Fruit fly (Drosophila melanogaster) whole organism, embryonic: Measurements from ENCODE around the gene CG44362.
A peak's percentile ranks its signal among the peaks of the same experiment; 100 is the strongest.

ENCODE experiments used
- CG10431 ChIP-seq: fragments of 200-800 bp; sonication (Bioruptor generic); optimal IDR thresholded peaks from 3 replicates; lab custom pipeline; 2018; ENCODE audit warnings: missing biosample characterization, mild to moderate bottlenecking, missing genetic modification characterization
- CG11456 ChIP-seq: fragments of 200-800 bp; sonication (Bioruptor generic); IDR thresholded peaks from 3 replicates; pipeline ENCODE4 v1.3.6; 2022; ENCODE audit warnings: missing biosample characterization, missing genetic modification characterization
- CG12391 ChIP-seq: fragments of 200-800 bp; sonication (Bioruptor generic); optimal IDR thresholded peaks from 3 replicates; lab custom pipeline; 2018; ENCODE audit warnings: missing biosample characterization, mild to moderate bottlenecking, missing genetic modification characterization, moderate library complexity
- CG12769 ChIP-seq: fragments of 200-800 bp; sonication (Bioruptor generic); optimal IDR thresholded peaks from 2 replicates; lab custom pipeline; 2019; ENCODE audit warnings: missing biosample characterization, mild to moderate bottlenecking, missing genetic modification characterization, moderate library complexity
- CG12942 ChIP-seq: fragments of 200-800 bp; sonication (Bioruptor generic); optimal IDR thresholded peaks from 3 replicates; lab custom pipeline; 2016; ENCODE audit warnings: missing biosample characterization, missing genetic modification characterization
- CG15479 ChIP-seq: fragments of 200-800 bp; sonication (Bioruptor generic); optimal IDR thresholded peaks from 3 replicates; lab custom pipeline; 2019; ENCODE audit warnings: missing biosample characterization, mild to moderate bottlenecking, missing genetic modification characterization, moderate library complexity
- CG1603 ChIP-seq: fragments of 200-800 bp; sonication (Bioruptor generic); optimal IDR thresholded peaks from 2 replicates; lab custom pipeline; 2019; ENCODE audit warnings: missing biosample characterization, mild to moderate bottlenecking, missing genetic modification characterization, moderate library complexity
- CG16813 ChIP-seq: fragments of 200-800 bp; sonication (Bioruptor generic); IDR thresholded peaks from 3 replicates; pipeline ENCODE4 v1.3.6; 2022; ENCODE audit warnings: missing biosample characterization, missing genetic modification characterization; ENCODE audit not compliant: partially characterized antibody
- CG17829 ChIP-seq: fragments of 200-800 bp; optimal IDR thresholded peaks from 2 replicates; lab custom pipeline; 2019; ENCODE audit warnings: missing biosample characterization, mild to moderate bottlenecking, missing genetic modification characterization, moderate library complexity
- CG18262 ChIP-seq: fragments of 200-800 bp; optimal IDR thresholded peaks from 3 replicates; lab custom pipeline; 2019; ENCODE audit warnings: missing biosample characterization, mild to moderate bottlenecking, missing genetic modification characterization, moderate library complexity
- CG30431 ChIP-seq: fragments of 200-800 bp; sonication (Bioruptor generic); optimal IDR thresholded peaks from 2 replicates; lab custom pipeline; 2017; ENCODE audit warnings: missing biosample characterization, missing genetic modification characterization
- CG31388 ChIP-seq: fragments of 200-800 bp; sonication (Bioruptor generic); optimal IDR thresholded peaks from 2 replicates; lab custom pipeline; 2016; ENCODE audit warnings: missing biosample characterization, missing genetic modification characterization
- CG32767 ChIP-seq: fragments of 200-800 bp; sonication (Bioruptor generic); IDR thresholded peaks from 2 replicates; pipeline ENCODE4 v1.3.6; 2022; ENCODE audit warnings: missing biosample characterization, missing genetic modification characterization
- CG33213 ChIP-seq: fragments of 200-800 bp; sonication (Bioruptor generic); optimal IDR thresholded peaks from 3 replicates; lab custom pipeline; 2016; ENCODE audit warnings: missing biosample characterization, missing genetic modification characterization
- CG34376 ChIP-seq: fragments of 200-800 bp; sonication (Bioruptor generic); optimal IDR thresholded peaks from 2 replicates; lab custom pipeline; 2018; ENCODE audit warnings: missing biosample characterization, mild to moderate bottlenecking, missing genetic modification characterization
- CG3726 ChIP-seq: fragments of 200-800 bp; sonication (Bioruptor generic); IDR thresholded peaks from 3 replicates; pipeline ENCODE4, ENCODE4 v1.3.6; 2022; ENCODE audit warnings: missing biosample characterization, missing genetic modification characterization
- CG4617 ChIP-seq: fragments of 200-800 bp; sonication (Bioruptor generic); optimal IDR thresholded peaks from 3 replicates; lab custom pipeline; 2016; ENCODE audit warnings: missing biosample characterization, missing genetic modification characterization, borderline replicate concordance
- CG6683 ChIP-seq: fragments of 200-800 bp; sonication (Bioruptor generic); optimal IDR thresholded peaks from 2 replicates; lab custom pipeline; 2017; ENCODE audit warnings: missing biosample characterization, mild to moderate bottlenecking, missing genetic modification characterization, missing genetic modification reagents
- CG7839 ChIP-seq: fragments of 200-800 bp; sonication (Bioruptor generic); optimal IDR thresholded peaks from 3 replicates; lab custom pipeline; 2018; ENCODE audit warnings: missing biosample characterization, mild to moderate bottlenecking, missing genetic modification characterization, moderate library complexity
- Dip3 ChIP-seq: fragments of 200-800 bp; sonication (Bioruptor generic); optimal IDR thresholded peaks from 3 replicates; lab custom pipeline; 2016; ENCODE audit warnings: missing biosample characterization, missing genetic modification characterization
- Drgx ChIP-seq: fragments of 200-800 bp; sonication (Bioruptor generic); IDR thresholded peaks from 2 replicates; pipeline ENCODE4 v1.3.6; 2022; ENCODE audit warnings: missing biosample characterization, missing genetic modification characterization
- ERR ChIP-seq: fragments of 200-800 bp; sonication (Bioruptor generic); optimal IDR thresholded peaks from 2 replicates; lab custom pipeline; 2016; ENCODE audit warnings: missing biosample characterization, missing genetic modification characterization
- GATAe ChIP-seq: fragments of 200-800 bp; sonication (Bioruptor generic); conservative IDR thresholded peaks from 2 replicates; pipeline ENCODE4 v1.3.6; 2022; ENCODE audit warnings: missing biosample characterization, missing genetic modification characterization
- HLH54F ChIP-seq: fragments of 200-800 bp; sonication (Bioruptor generic); optimal IDR thresholded peaks from 3 replicates; lab custom pipeline; 2016; ENCODE audit warnings: missing biosample characterization, missing genetic modification characterization
- Hand ChIP-seq: fragments of 200-800 bp; sonication (Bioruptor generic); optimal IDR thresholded peaks from 2 replicates; lab custom pipeline; 2017; ENCODE audit warnings: mild to moderate bottlenecking, missing biosample characterization, missing genetic modification reagents, missing genetic modification characterization
- Max ChIP-seq: fragments of 200-800 bp; sonication (Bioruptor generic); optimal IDR thresholded peaks from 2 replicates; lab custom pipeline; 2016; ENCODE audit warnings: missing biosample characterization, mild to moderate bottlenecking, missing genetic modification characterization
- Med ChIP-seq: fragments of 200-800 bp; sonication (Bioruptor generic); peaks from one replicate; lab custom pipeline; 2016; ENCODE audit warnings: missing biosample characterization, missing genetic modification characterization, mild to moderate bottlenecking, inconsistent platforms, moderate library complexity
- Neu2 ChIP-seq: fragments of 200-800 bp; sonication (Bioruptor generic); optimal IDR thresholded peaks from 3 replicates; lab custom pipeline; 2016; ENCODE audit warnings: missing biosample characterization, missing genetic modification characterization, borderline replicate concordance
- Optix ChIP-seq: fragments of 200-800 bp; sonication (Bioruptor generic); IDR thresholded peaks from 3 replicates; pipeline ENCODE4 v1.3.6; 2022; ENCODE audit warnings: missing biosample characterization, missing genetic modification characterization
- Sry-δ ChIP-seq: fragments of 200-800 bp; sonication (Bioruptor generic); optimal IDR thresholded peaks from 2 replicates; lab custom pipeline; 2016; ENCODE audit warnings: missing biosample characterization, missing genetic modification characterization
- Trl ChIP-seq, 3 experiments: fragments of >200 bp in 2 of 3; fragments of 200-800 bp in 1 of 3; sonication (Bioruptor generic) in 1 of 3; optimal IDR thresholded peaks; 2 replicates in 1 of 3; 3 replicates in 2 of 3; lab custom pipeline; 2016 to 2017; ENCODE audit warnings: missing biosample characterization in 1 of 3, missing genetic modification characterization in 1 of 3
- abd-A ChIP-seq: fragments of 200-800 bp; sonication (Bioruptor generic); optimal IDR thresholded peaks from 3 replicates; lab custom pipeline; 2019; ENCODE audit warnings: missing biosample characterization, mild to moderate bottlenecking, missing genetic modification characterization, moderate library complexity
- aop ChIP-seq: fragments of 200-800 bp; sonication (Bioruptor generic); IDR thresholded peaks from 2 replicates; pipeline ENCODE4 v1.3.6; 2022; ENCODE audit warnings: missing biosample characterization, missing genetic modification characterization
- bigmax ChIP-seq: fragments of 200-800 bp; sonication (Bioruptor generic); optimal IDR thresholded peaks from 2 replicates; lab custom pipeline; 2018; ENCODE audit warnings: missing biosample characterization, mild to moderate bottlenecking, missing genetic modification characterization
- cato ChIP-seq: fragments of 200-800 bp; sonication (Bioruptor generic); optimal IDR thresholded peaks from 2 replicates; lab custom pipeline; 2016; ENCODE audit warnings: missing biosample characterization, missing genetic modification characterization, borderline replicate concordance
- chinmo ChIP-seq: fragments of 200-800 bp; sonication (Bioruptor generic); IDR thresholded peaks from 4 replicates; pipeline ENCODE4 v1.3.6; 2022; ENCODE audit warnings: missing biosample characterization, missing genetic modification characterization; ENCODE audit not compliant: partially characterized antibody
- croc ChIP-seq: fragments of 200-800 bp; sonication (Bioruptor generic); conservative IDR thresholded peaks from 3 replicates; pipeline ENCODE4 v1.3.6; 2022; ENCODE audit warnings: missing biosample characterization, missing genetic modification characterization
- crol ChIP-seq: fragments of 200-800 bp; sonication (Bioruptor generic); IDR thresholded peaks from 2 replicates; pipeline ENCODE4 v1.3.6; 2022; ENCODE audit warnings: missing biosample characterization, missing genetic modification characterization
- dysf ChIP-seq: fragments of 200-800 bp; sonication (Bioruptor generic); IDR thresholded peaks from 3 replicates; pipeline ENCODE4 v1.3.6; 2022; ENCODE audit warnings: missing biosample characterization, missing genetic modification characterization
- en ChIP-seq: fragments of 200-800 bp; sonication (Bioruptor generic); optimal IDR thresholded peaks from 2 replicates; lab custom pipeline; 2016; ENCODE audit warnings: missing biosample characterization, missing genetic modification characterization
- fd96Cb ChIP-seq: fragments of 200-800 bp; sonication (Bioruptor generic); optimal IDR thresholded peaks from 2 replicates; lab custom pipeline; 2018; ENCODE audit warnings: missing biosample characterization, mild to moderate bottlenecking, missing genetic modification characterization, moderate library complexity
- gcm2 ChIP-seq: fragments of 200-800 bp; sonication (Bioruptor generic); optimal IDR thresholded peaks from 2 replicates; lab custom pipeline; 2016; ENCODE audit warnings: missing biosample characterization, missing genetic modification characterization
- lmd ChIP-seq: fragments of 200-800 bp; sonication (Bioruptor generic); IDR thresholded peaks from 2 replicates; pipeline ENCODE4 v1.3.6; 2022; ENCODE audit warnings: missing biosample characterization, missing genetic modification characterization
- maf-S ChIP-seq: fragments of 200-800 bp; sonication (Bioruptor generic); optimal IDR thresholded peaks from 2 replicates; lab custom pipeline; 2016; ENCODE audit warnings: missing biosample characterization, missing genetic modification characterization
- otp ChIP-seq: fragments of 200-800 bp; sonication (Bioruptor generic); IDR thresholded peaks from 3 replicates; pipeline ENCODE4, ENCODE4 v1.3.6; 2022; ENCODE audit warnings: missing biosample characterization, missing genetic modification characterization
- p53 ChIP-seq: fragments of 200-800 bp; sonication (Bioruptor generic); optimal IDR thresholded peaks from 2 replicates; lab custom pipeline; 2016; ENCODE audit warnings: missing biosample characterization, missing genetic modification characterization
- ssp ChIP-seq: fragments of 200-800 bp; sonication (Bioruptor generic); IDR thresholded peaks from 2 replicates; pipeline ENCODE4 v1.3.6; 2022; ENCODE audit warnings: missing biosample characterization, missing genetic modification characterization
- toy ChIP-seq: fragments of 200-800 bp; sonication (Bioruptor generic); IDR thresholded peaks from 2 replicates; pipeline ENCODE4 v1.3.6; 2022; ENCODE audit warnings: missing biosample characterization, missing genetic modification characterization
- vvl ChIP-seq: fragments of 200-800 bp; sonication (Bioruptor generic); IDR thresholded peaks from 2 replicates; pipeline ENCODE4 v1.3.6; 2022; ENCODE audit warnings: missing biosample characterization, missing genetic modification characterization

The CG44362 gene

DNA sequence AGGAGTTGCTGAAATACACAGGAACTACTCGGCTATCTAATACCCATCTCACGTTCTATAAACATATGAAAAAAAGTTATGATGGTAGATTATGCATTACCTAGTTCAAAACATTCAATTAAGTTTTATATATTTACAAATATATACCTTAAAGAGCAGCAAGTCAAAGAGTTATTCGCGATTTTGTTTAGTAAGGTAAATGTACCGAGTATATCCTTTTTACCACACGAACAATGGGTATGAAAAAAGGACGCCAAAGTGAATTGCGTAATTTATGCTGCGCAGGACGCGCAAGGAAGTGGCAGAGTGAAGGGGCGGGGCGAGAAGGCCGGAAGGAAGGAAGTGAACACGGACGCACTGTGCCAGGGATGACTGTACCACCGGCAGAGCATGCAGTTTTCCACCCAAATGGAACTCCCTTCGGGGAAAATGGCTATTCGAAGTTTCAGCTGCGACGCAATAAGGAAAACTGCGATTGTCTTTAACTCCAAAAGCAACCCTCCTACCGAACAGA lies 3.4 kb downstream of the CG44362 start (continued):
- TF ChIP-seq Med (GFP tag; lab: Kevin White, UChicago) (peak; percentile 64), dysf (GFP tag; lab: Robert Waterston, UW) (0 out of 3 replicates have a peak, but pooled peaks have one; percentile 49), vvl (peak; percentile 45; the same call in 1 of the 2 replicates), crol (GFP tag; lab: Robert Waterston, UW) (peak; percentile 61), CG34376 (GFP tag; lab: Kevin White, UChicago) (no peak), fd96Cb (peak; percentile 23), chinmo (GFP tag; lab: Robert Waterston, UW) (peak; percentile 73; the same call in 1 of the 4 replicates), CG12942 (GFP tag; lab: Kevin White, UChicago) (no peak), CG12391 (tag; lab: Kevin White, UChicago) (peak; percentile 10)

DNA sequence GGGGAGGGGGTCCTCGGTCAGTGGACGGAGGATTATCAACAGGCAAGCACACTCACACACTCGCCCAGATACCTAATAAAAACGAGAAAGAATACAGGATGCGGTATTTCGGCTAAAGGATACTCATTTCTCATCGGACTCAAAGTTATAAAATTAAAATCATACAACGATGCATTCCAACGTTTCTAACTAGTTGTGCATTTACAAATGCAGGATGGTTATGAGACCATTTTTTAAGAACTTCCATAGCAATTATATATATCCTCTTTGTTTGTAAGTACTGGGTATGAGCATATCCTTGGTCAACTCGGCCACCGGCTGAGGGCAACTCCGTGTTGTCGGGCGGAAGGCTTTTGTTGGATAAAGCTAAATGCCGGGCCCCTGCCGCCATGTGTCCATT lies 5.0 kb downstream of the CG44362 start:
- TF ChIP-seq CG30431 (GFP tag; lab: Kevin White, UChicago) (no peak), GATAe (GFP tag; lab: Robert Waterston, UW) (no peak), CG18262 (tag; lab: Kevin White, UChicago) (no peak), abd-A (tag; lab: Kevin White, UChicago) (no peak), otp (no peak), en (GFP tag; lab: Kevin White, UChicago) (no peak), croc (GFP tag; lab: Robert Waterston, UW) (no peak), Neu2 (GFP tag; lab: Kevin White, UChicago) (no peak), CG6683 (GFP tag; lab: Kevin White, UChicago) (no peak), CG33213 (GFP tag; lab: Kevin White, UChicago) (no peak), CG17829 (tag; lab: Kevin White, UChicago) (no peak), lmd (GFP tag; lab: Robert Waterston, UW) (peak; percentile 31; the same call in 1 of the 2 replicates), bigmax (GFP tag; lab: Kevin White, UChicago) (no peak), aop (GFP tag; lab: Robert Waterston, UW) (no peak), ERR (GFP tag; lab: Kevin White, UChicago) (no peak), Sry-δ (GFP tag; lab: Kevin White, UChicago) (no peak), CG32767 (0 out of 2 replicates have a peak, but pooled peaks have one; percentile 50), chinmo (GFP tag; lab: Robert Waterston, UW) (no peak), CG12769 (tag; lab: Kevin White, UChicago) (peak; percentile 56), cato (GFP tag; lab: Kevin White, UChicago) (no peak), CG1603 (tag; lab: Kevin White, UChicago) (peak; percentile 1), CG16813 (GFP tag; lab: Robert Waterston, UW) (no peak), CG7839 (tag; lab: Kevin White, UChicago) (peak; percentile 9), ssp (GFP tag; lab: Robert Waterston, UW) (peak; percentile 42; the same call in 1 of the 2 replicates), CG3726 (GFP tag; lab: Robert Waterston, UW) (no peak), Hand (GFP tag; lab: Kevin White, UChicago) (no peak), maf-S (GFP tag; lab: Kevin White, UChicago) (no peak), Max (GFP tag; lab: Kevin White, UChicago) (no peak), Trl (optimal IDR thresholded peaks at IDR 0.05; lab: Kevin White, UChicago) (no peak), Trl (GFP tag; optimal IDR thresholded peaks at IDR 0.05; lab: Kevin White, UChicago) (no peak), Drgx (GFP tag; lab: Robert Waterston, UW) (no peak), CG11456 (no peak), toy (no peak), CG4617 (no peak), HLH54F (GFP tag; lab: Kevin White, UChicago) (peak; percentile 12), Dip3 (GFP tag; lab: Kevin White, UChicago) (no peak), Optix (GFP tag; lab: Robert Waterston, UW) (no peak), gcm2 (GFP tag; lab: Kevin White, UChicago) (no peak), CG15479 (GFP tag; lab: Kevin White, UChicago) (no peak), CG10431 (GFP tag; lab: Kevin White, UChicago) (no peak), p53 (GFP tag; lab: Kevin White, UChicago) (no peak), CG31388 (GFP tag; lab: Kevin White, UChicago) (no peak)
